Fruit fly (Drosophila melanogaster) whole organism, embryonic: Measurements from ENCODE around the gene CG31542.

Experiments
- Atf6 ChIP-seq: fragments of 200-800 bp; sonication (Bioruptor generic); IDR thresholded peaks from 2 replicates; pipeline ENCODE4 v1.3.6; 2022; ENCODE audit warnings: missing biosample characterization, missing genetic modification characterization
- CG10543 ChIP-seq: fragments of 200-800 bp; sonication (Bioruptor generic); optimal IDR thresholded peaks from 3 replicates; lab custom pipeline; 2017; ENCODE audit warnings: missing biosample characterization, mild to moderate bottlenecking, missing genetic modification characterization, moderate library complexity
- CG11456 ChIP-seq: fragments of 200-800 bp; sonication (Bioruptor generic); IDR thresholded peaks from 3 replicates; pipeline ENCODE4 v1.3.6; 2022; ENCODE audit warnings: missing biosample characterization, missing genetic modification characterization
- CG1233 ChIP-seq: fragments of 200-800 bp; sonication (Bioruptor generic); optimal IDR thresholded peaks from 4 replicates; lab custom pipeline; 2018; ENCODE audit warnings: missing biosample characterization, mild to moderate bottlenecking, missing genetic modification characterization
- CG1603 ChIP-seq: fragments of 200-800 bp; sonication (Bioruptor generic); optimal IDR thresholded peaks from 2 replicates; lab custom pipeline; 2019; ENCODE audit warnings: missing biosample characterization, mild to moderate bottlenecking, missing genetic modification characterization, moderate library complexity
- CG17361 ChIP-seq: fragments of 200-800 bp; sonication (Bioruptor generic); IDR thresholded peaks from 3 replicates; pipeline ENCODE4 v1.3.6; 2022; ENCODE audit warnings: missing biosample characterization, missing genetic modification characterization
- CG18619 ChIP-seq: fragments of 200-800 bp; sonication (Bioruptor generic); optimal IDR thresholded peaks from 3 replicates; lab custom pipeline; 2017; ENCODE audit warnings: missing biosample characterization, mild to moderate bottlenecking, missing genetic modification characterization
- CG18764 ChIP-seq: fragments of 200-800 bp; sonication (Bioruptor generic); optimal IDR thresholded peaks from 3 replicates; lab custom pipeline; 2016; ENCODE audit warnings: missing biosample characterization, missing genetic modification characterization
- CG2129 ChIP-seq: fragments of 200-800 bp; sonication (Bioruptor generic); IDR thresholded peaks from 2 replicates; pipeline ENCODE4 v1.3.6; 2022; ENCODE audit warnings: missing biosample characterization, missing genetic modification characterization; ENCODE audit not compliant: partially characterized antibody
- CG2202 ChIP-seq: fragments of 200-800 bp; sonication (Bioruptor generic); optimal IDR thresholded peaks from 2 replicates; lab custom pipeline; 2018; ENCODE audit warnings: missing biosample characterization, mild to moderate bottlenecking, missing genetic modification characterization
- CG3065 ChIP-seq: fragments of 200-800 bp; sonication (Bioruptor generic); optimal IDR thresholded peaks from 2 replicates; lab custom pipeline; 2016; ENCODE audit warnings: missing biosample characterization, missing genetic modification characterization
- CG32767 ChIP-seq: fragments of 200-800 bp; sonication (Bioruptor generic); IDR thresholded peaks from 2 replicates; pipeline ENCODE4 v1.3.6; 2022; ENCODE audit warnings: missing biosample characterization, missing genetic modification characterization
- CG3847 ChIP-seq: fragments of 200-800 bp; sonication (Bioruptor generic); IDR thresholded peaks from 2 replicates; pipeline ENCODE4 v1.3.6; 2022; ENCODE audit warnings: missing biosample characterization, missing genetic modification characterization
- CG42726 ChIP-seq: fragments of 200-800 bp; sonication (Bioruptor generic); IDR thresholded peaks from 2 replicates; pipeline ENCODE4 v1.3.6; 2022; ENCODE audit warnings: missing biosample characterization, missing genetic modification characterization; ENCODE audit not compliant: partially characterized antibody
- CG43689 ChIP-seq: fragments of 200-800 bp; sonication (Bioruptor generic); IDR thresholded peaks from 2 replicates; pipeline ENCODE4 v1.3.6; 2022; ENCODE audit warnings: missing biosample characterization, missing genetic modification characterization
- CG5180 ChIP-seq: fragments of 200-800 bp; sonication (Bioruptor generic); optimal IDR thresholded peaks from 3 replicates; lab custom pipeline; 2017; ENCODE audit warnings: missing biosample characterization, missing genetic modification characterization, mild to moderate bottlenecking, moderate library complexity, missing genetic modification reagents
- CG7556 ChIP-seq: fragments of 200-800 bp; sonication (Bioruptor generic); optimal IDR thresholded peaks from 2 replicates; lab custom pipeline; 2017; ENCODE audit warnings: missing biosample characterization, mild to moderate bottlenecking, missing genetic modification characterization
- CG7928 ChIP-seq: fragments of 200-800 bp; sonication (Bioruptor generic); optimal IDR thresholded peaks from 2 replicates; lab custom pipeline; 2017; ENCODE audit warnings: missing biosample characterization, mild to moderate bottlenecking, missing genetic modification characterization
- CG7963 ChIP-seq: fragments of 200-800 bp; sonication (Bioruptor generic); IDR thresholded peaks from 3 replicates; pipeline ENCODE4 v1.3.6; 2022; ENCODE audit warnings: missing biosample characterization, missing genetic modification characterization; ENCODE audit not compliant: partially characterized antibody
- CG8359 ChIP-seq: fragments of 200-800 bp; sonication (Bioruptor generic); optimal IDR thresholded peaks from 2 replicates; lab custom pipeline; 2017; ENCODE audit warnings: missing biosample characterization, mild to moderate bottlenecking, missing genetic modification characterization, borderline replicate concordance
- CHES-1-like ChIP-seq: fragments of 200-800 bp; sonication (Bioruptor generic); optimal IDR thresholded peaks from 2 replicates; lab custom pipeline; 2016; ENCODE audit warnings: missing biosample characterization, missing genetic modification characterization
- D ChIP-seq, 2 experiments: fragments of 200-800 bp in 1 of 2; fragments of >200 bp in 1 of 2; sonication (Bioruptor generic) in 1 of 2; optimal IDR thresholded peaks; 2 replicates in 1 of 2; 3 replicates in 1 of 2; lab custom pipeline; 2017; ENCODE audit warnings: mild to moderate bottlenecking in 1 of 2, missing biosample characterization in 1 of 2, missing genetic modification characterization in 1 of 2, missing genetic modification reagents in 1 of 2
- E2f1 ChIP-seq: fragments of 200-800 bp; sonication (Bioruptor generic); IDR thresholded peaks from 2 replicates; pipeline ENCODE4 v1.3.6; 2022; ENCODE audit warnings: missing biosample characterization, missing genetic modification characterization
- HHEX ChIP-seq: fragments of 200-800 bp; sonication (Bioruptor generic); optimal IDR thresholded peaks from 3 replicates; lab custom pipeline; 2017; ENCODE audit warnings: missing biosample characterization, mild to moderate bottlenecking, missing genetic modification characterization, missing genetic modification reagents
- Hand ChIP-seq: fragments of 200-800 bp; sonication (Bioruptor generic); optimal IDR thresholded peaks from 2 replicates; lab custom pipeline; 2017; ENCODE audit warnings: mild to moderate bottlenecking, missing biosample characterization, missing genetic modification reagents, missing genetic modification characterization
- Lhr ChIP-seq: fragments of 200-800 bp; sonication (Bioruptor generic); optimal IDR thresholded peaks from 3 replicates; lab custom pipeline; 2017; ENCODE audit warnings: mild to moderate bottlenecking, missing biosample characterization, missing genetic modification reagents, missing genetic modification characterization
- Opbp ChIP-seq: fragments of 200-800 bp; sonication (Bioruptor generic); IDR thresholded peaks from 3 replicates; pipeline ENCODE4 v1.3.6; 2022; ENCODE audit warnings: missing biosample characterization, missing genetic modification characterization; ENCODE audit not compliant: partially characterized antibody
- Optix ChIP-seq: fragments of 200-800 bp; sonication (Bioruptor generic); IDR thresholded peaks from 3 replicates; pipeline ENCODE4 v1.3.6; 2022; ENCODE audit warnings: missing biosample characterization, missing genetic modification characterization
- Ptx1 ChIP-seq: fragments of 200-800 bp; sonication (Bioruptor generic); IDR thresholded peaks from 2 replicates; pipeline ENCODE4 v1.3.6; 2022; ENCODE audit warnings: missing biosample characterization, missing genetic modification characterization
- Scr ChIP-seq: fragments of 200-800 bp; sonication (Bioruptor generic); IDR thresholded peaks from 2 replicates; pipeline ENCODE4 v1.3.6; 2022; ENCODE audit warnings: missing biosample characterization, missing genetic modification characterization; ENCODE audit not compliant: partially characterized antibody
- amos ChIP-seq: fragments of 200-800 bp; sonication (Bioruptor generic); IDR thresholded peaks from 2 replicates; pipeline ENCODE4 v1.3.6; 2022; ENCODE audit warnings: missing biosample characterization, missing genetic modification characterization; ENCODE audit not compliant: partially characterized antibody
- chif ChIP-seq, 2 experiments: fragments of 200-800 bp; sonication (Bioruptor generic); optimal IDR thresholded peaks; 3 replicates each; lab custom pipeline; 2016; ENCODE audit warnings: missing biosample characterization in 2 of 2, missing genetic modification characterization in 2 of 2
- dimm ChIP-seq: fragments of 200-800 bp; sonication (Bioruptor generic); IDR thresholded peaks from 2 replicates; pipeline ENCODE4 v1.3.6; 2022; ENCODE audit warnings: missing biosample characterization, missing genetic modification characterization
- emc ChIP-seq: fragments of 200-800 bp; sonication (Bioruptor generic); optimal IDR thresholded peaks from 2 replicates; lab custom pipeline; 2016; ENCODE audit warnings: missing biosample characterization, missing genetic modification characterization
- ewg ChIP-seq: fragments of 200-800 bp; sonication (Bioruptor generic); optimal IDR thresholded peaks from 3 replicates; lab custom pipeline; 2017; ENCODE audit warnings: mild to moderate bottlenecking, missing biosample characterization, missing genetic modification reagents, missing genetic modification characterization
- exex ChIP-seq: fragments of 200-800 bp; sonication (Bioruptor generic); optimal IDR thresholded peaks from 4 replicates; lab custom pipeline; 2018; ENCODE audit warnings: missing biosample characterization, mild to moderate bottlenecking, missing genetic modification characterization, moderate library complexity
- fd96Cb ChIP-seq: fragments of 200-800 bp; sonication (Bioruptor generic); optimal IDR thresholded peaks from 2 replicates; lab custom pipeline; 2018; ENCODE audit warnings: missing biosample characterization, mild to moderate bottlenecking, missing genetic modification characterization, moderate library complexity
- ham ChIP-seq: fragments of 200-800 bp; sonication (Bioruptor generic); IDR thresholded peaks from 2 replicates; pipeline ENCODE4 v1.3.6; 2022; ENCODE audit warnings: missing biosample characterization, missing genetic modification characterization
- lbe ChIP-seq: fragments of 200-800 bp; sonication (Bioruptor generic); optimal IDR thresholded peaks from 2 replicates; lab custom pipeline; 2016; ENCODE audit warnings: missing biosample characterization, mild to moderate bottlenecking, missing genetic modification characterization
- mirr ChIP-seq: fragments of 200-800 bp; sonication (Bioruptor generic); optimal IDR thresholded peaks from 3 replicates; lab custom pipeline; 2018; ENCODE audit warnings: missing biosample characterization, mild to moderate bottlenecking, missing genetic modification characterization
- nom ChIP-seq: fragments of 200-800 bp; sonication (Bioruptor generic); optimal IDR thresholded peaks from 2 replicates; lab custom pipeline; 2017; ENCODE audit warnings: missing biosample characterization, missing genetic modification characterization, mild to moderate bottlenecking, moderate library complexity, missing genetic modification reagents
- prd ChIP-seq, 3 experiments: fragments of >200 bp in 2 of 3; fragments of 200-800 bp in 1 of 3; sonication (Bioruptor generic) in 1 of 3; optimal IDR thresholded peaks in 2 of 3; IDR thresholded peaks in 1 of 3; 2 replicates in 2 of 3; 3 replicates in 1 of 3; pipeline versions ENCODE4 v1.3.6 to Lab custom; 2017 to 2022; ENCODE audit warnings: missing biosample characterization in 1 of 3, missing genetic modification characterization in 1 of 3
- sd ChIP-seq: fragments of 200-800 bp; sonication (Bioruptor generic); optimal IDR thresholded peaks from 3 replicates; lab custom pipeline; 2018; ENCODE audit warnings: missing biosample characterization, mild to moderate bottlenecking, missing genetic modification characterization, moderate library complexity
- tll ChIP-seq, 2 experiments: fragments of 200-800 bp in 1 of 2; fragments of >200 bp in 1 of 2; sonication (Bioruptor generic) in 1 of 2; optimal IDR thresholded peaks; 2 replicates each; lab custom pipeline; 2017 to 2019; ENCODE audit warnings: missing biosample characterization in 2 of 2, missing genetic modification characterization in 2 of 2, mild to moderate bottlenecking in 1 of 2, moderate library complexity in 1 of 2
- zen2 ChIP-seq: fragments of 200-800 bp; sonication (Bioruptor generic); IDR thresholded peaks from 3 replicates; pipeline ENCODE4 v1.3.6; 2022; ENCODE audit warnings: missing biosample characterization, missing genetic modification characterization; ENCODE audit not compliant: partially characterized antibody

The CG31542 gene

DNA sequence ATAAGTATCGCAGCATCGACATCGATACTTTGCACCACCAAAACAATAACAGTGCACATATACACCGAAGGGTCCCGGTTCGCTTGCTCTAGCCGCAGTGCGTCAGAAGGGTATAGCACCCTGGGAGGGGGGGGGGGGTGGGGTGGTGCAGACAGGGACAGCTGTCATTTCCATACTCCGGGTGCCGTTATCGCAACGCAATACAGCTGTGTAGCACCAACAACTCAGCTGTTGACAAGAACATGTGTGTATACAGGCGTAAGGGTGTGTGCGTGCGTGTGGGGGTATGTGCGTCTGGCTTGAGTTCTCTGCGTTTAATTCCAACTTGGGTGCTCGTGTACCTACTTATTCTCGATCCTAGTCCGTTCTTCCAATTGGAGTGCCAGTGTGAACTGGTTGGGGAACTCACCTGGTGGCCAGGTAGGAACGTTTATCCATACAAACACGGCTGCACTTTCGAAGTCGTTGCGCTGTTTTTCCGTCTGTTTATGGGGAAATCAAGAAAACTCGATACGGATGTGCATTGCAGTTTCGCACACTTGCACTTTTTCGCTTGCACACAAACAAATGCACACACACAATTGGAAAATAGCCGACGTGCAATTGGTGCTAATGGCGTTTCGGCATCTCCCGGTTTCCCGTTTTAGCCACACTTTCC, 1.7 kb upstream of the CG31542 start (continued):
- no peak for TF ChIP-seq Hand (GFP tag; lab: Kevin White, UChicago)
- TF ChIP-seq ham = no peak
- TF ChIP-seq mirr (GFP tag; lab: Kevin White, UChicago) = peak; percentile 87
- no peak for TF ChIP-seq D (optimal IDR thresholded peaks at IDR 0.05; lab: Kevin White, UChicago)
- TF ChIP-seq D (GFP tag; optimal IDR thresholded peaks at IDR 0.05; lab: Kevin White, UChicago) = no peak
- peak; percentile 90 for TF ChIP-seq CG10543 (GFP tag; lab: Kevin White, UChicago)
- no peak for TF ChIP-seq Lhr
- TF ChIP-seq CG18764 (GFP tag; lab: Kevin White, UChicago) = no peak
- TF ChIP-seq CG43689 = no peak
- TF ChIP-seq CG32767 (GFP tag; lab: Robert Waterston, UW) = peak; percentile 79
- TF ChIP-seq nom = peak; percentile 60
- peak; percentile 51; the same call in 1 of the 3 replicates for TF ChIP-seq CG11456
- no peak for TF ChIP-seq CG2129 (GFP tag; lab: Robert Waterston, UW)
- peak; percentile 22; the same call in 1 of the 3 replicates for TF ChIP-seq Opbp
- TF ChIP-seq ewg (GFP tag; lab: Kevin White, UChicago) = no peak
- peak; percentile 24; the same call in 1 of the 2 replicates for TF ChIP-seq amos
- TF ChIP-seq, all 482 proteins: peak for 107

DNA sequence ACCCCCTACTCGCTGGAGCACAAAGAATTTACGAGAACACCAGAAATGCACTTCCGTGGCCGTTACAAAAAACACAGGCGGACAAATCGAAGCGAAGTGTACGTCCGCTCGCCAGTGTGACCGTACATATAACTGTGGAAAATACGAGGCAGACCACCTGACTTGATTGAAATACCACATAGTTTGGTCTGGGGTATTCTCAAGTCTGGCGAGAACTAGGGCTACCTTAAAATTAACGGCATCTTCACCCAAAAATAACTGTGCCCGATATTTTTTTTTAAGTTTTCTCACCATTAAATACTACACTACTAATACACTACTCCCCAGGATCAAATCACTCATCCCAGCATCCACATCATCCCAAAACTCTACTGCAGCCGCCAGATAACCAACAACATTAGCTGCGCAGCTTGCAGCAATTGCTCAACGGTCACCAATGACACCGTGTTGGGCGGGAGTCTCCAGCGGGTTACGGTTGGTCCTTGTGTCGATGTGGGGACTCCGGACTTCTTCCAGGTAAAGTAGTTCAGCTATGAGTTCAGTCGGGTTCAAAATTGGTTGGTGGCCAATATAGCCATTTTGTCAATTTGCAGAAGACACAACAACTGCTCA, 1.1 kb upstream of the CG31542 start, which contains the start of gene Cerk:
TSS of gene Cerk (minus strand) at position 137 of the 612 bp plus-strand sequence.
- TF ChIP-seq fd96Cb (no peak), zen2 (GFP tag; lab: Robert Waterston, UW) (no peak), Scr (peak; percentile 55), CG1233 (GFP tag; lab: Kevin White, UChicago) (peak; percentile 13), CG2202 (tag; lab: Kevin White, UChicago) (peak; percentile 4), CG3847 (GFP tag; lab: Robert Waterston, UW) (peak; percentile 51), CG17361 (0 out of 3 replicates have a peak, but pooled peaks have one; percentile 25), exex (no peak), prd (optimal IDR thresholded peaks at IDR 0.05; lab: Kevin White, UChicago) (no peak), prd (GFP tag; IDR thresholded peaks at IDR 0.05; lab: Robert Waterston, UW) (peak; percentile 48; the same call in 1 of the 3 replicates), CG42726 (GFP tag; lab: Robert Waterston, UW) (peak; percentile 11; the same call in 1 of the 2 replicates), CG7556 (GFP tag; lab: Kevin White, UChicago) (no peak), CG18619 (no peak), CHES-1-like (GFP tag; lab: Kevin White, UChicago) (peak; percentile 52), CG1603 (tag; lab: Kevin White, UChicago) (peak; percentile 73), Ptx1 (peak; percentile 32; the same call in 1 of the 2 replicates), ewg (GFP tag; lab: Kevin White, UChicago) (no peak), E2f1 (GFP tag; lab: Robert Waterston, UW) (peak; percentile 6; the same call in 1 of the 2 replicates), chif (GFP tag; optimal IDR thresholded peaks at IDR 0.05; lab: Kevin White, UChicago) (peak in 1 of 2 experiments; percentile 30), Optix (GFP tag; lab: Robert Waterston, UW) (0 out of 3 replicates have a peak, but pooled peaks have one; percentile 37), CG8359 (GFP tag; lab: Kevin White, UChicago) (no peak), lbe (GFP tag; lab: Kevin White, UChicago) (no peak), sd (tag; lab: Kevin White, UChicago) (peak; percentile 41), CG3065 (GFP tag; lab: Kevin White, UChicago) (no peak), CG7928 (GFP tag; lab: Kevin White, UChicago) (peak; percentile 91), emc (GFP tag; lab: Kevin White, UChicago) (no peak), CG7963 (GFP tag; lab: Robert Waterston, UW) (no peak), CG5180 (GFP tag; lab: Kevin White, UChicago) (no peak), tll (GFP tag; optimal IDR thresholded peaks at IDR 0.05; lab: Kevin White, UChicago) (no peak), HHEX (GFP tag; lab: Kevin White, UChicago) (no peak), dimm (GFP tag; lab: Robert Waterston, UW) (no peak), Atf6 (GFP tag; lab: Robert Waterston, UW) (no peak)
